Worm (Caenorhabditis elegans) whole organism, midembryonic: ENCODE data around the gene D2021.4.

Experiments
- cog-1 ChIP-seq: sonication (generic microtip); optimal IDR thresholded peaks from 2 replicates; lab custom pipeline; 2016; ENCODE audit warnings: missing genetic modification characterization, missing compliant biosample characterization
- flt-1 ChIP-seq: fragments of 200-800 bp; sonication (Bioruptor generic); IDR thresholded peaks from 2 replicates; pipeline ENCODE4 v1.3.6; 2022; ENCODE audit warnings: missing genetic modification characterization, missing compliant biosample characterization
- klf-2 ChIP-seq: fragments of 200-800 bp; sonication (Bioruptor generic); conservative IDR thresholded peaks from 2 replicates; pipeline ENCODE4 v1.3.6; 2022; ENCODE audit warnings: missing genetic modification reagents, missing genetic modification characterization, missing compliant biosample characterization
- med-1 ChIP-seq: sonication (generic microtip); optimal IDR thresholded peaks from 2 replicates; lab custom pipeline; 2017; ENCODE audit warnings: missing genetic modification characterization, mild to moderate bottlenecking, missing compliant biosample characterization, antibody characterized with exemption, missing genetic modification reagents; ENCODE audit not compliant: insufficient read depth
- ref-1 ChIP-seq: fragments of 200-800 bp; sonication (Bioruptor generic); conservative IDR thresholded peaks from 2 replicates; pipeline ENCODE4 v1.3.6; 2022; ENCODE audit warnings: missing genetic modification reagents, missing genetic modification characterization, missing compliant biosample characterization
- ztf-23 ChIP-seq: fragments of 200-800 bp; sonication (Bioruptor generic); IDR thresholded peaks from 2 replicates; pipeline ENCODE4 v1.3.6; 2022; ENCODE audit warnings: missing genetic modification reagents, missing genetic modification characterization, missing compliant biosample characterization

ce11 chrX:8536791-8537190, 12.1 kb downstream of the D2021.4 start, which contains the start of gene nspc-3:
- no peak for TF ChIP-seq med-1 (GFP tag; lab: Kevin White, UChicago)
- TF ChIP-seq flt-1 (GFP tag; lab: Robert Waterston, UW), result no peak
- no peak for TF ChIP-seq ztf-23 (GFP tag; lab: Robert Waterston, UW)
- no peak for TF ChIP-seq ref-1 (GFP tag; lab: Robert Waterston, UW)
- no peak for TF ChIP-seq klf-2 (GFP tag; lab: Robert Waterston, UW)
- no peak for TF ChIP-seq cog-1
